Worm (Caenorhabditis elegans) whole organism, L2 larva: ENCODE results near the gene C34E10.10.

Source experiments
- C34F6.9 ChIP-seq: fragments of 150-350 bp; optimal IDR thresholded peaks from 2 replicates; lab custom pipeline; 2014; ENCODE audit warnings: missing biosample characterization, missing genetic modification characterization
- F13H6.1 ChIP-seq: sonication (generic microtip); optimal IDR thresholded peaks from 2 replicates; lab custom pipeline; 2016; ENCODE audit warnings: missing genetic modification characterization, missing compliant biosample characterization
- R02D3.7 ChIP-seq: fragments of 150-350 bp; optimal IDR thresholded peaks from 2 replicates; lab custom pipeline; 2014; ENCODE audit warnings: missing biosample characterization, missing genetic modification characterization
- Y55F3AM.14 ChIP-seq: fragments of 200-800 bp; sonication (Bioruptor generic); optimal IDR thresholded peaks from 2 replicates; lab custom pipeline; 2018; ENCODE audit warnings: mild to moderate bottlenecking, missing genetic modification characterization, missing compliant biosample characterization
- ZK546.5 ChIP-seq: sonication (generic microtip); optimal IDR thresholded peaks from 2 replicates; lab custom pipeline; 2017; ENCODE audit warnings: missing biosample characterization, missing genetic modification characterization
- alr-1 ChIP-seq: fragments of 150-350 bp; optimal IDR thresholded peaks from 2 replicates; lab custom pipeline; 2014; ENCODE audit warnings: missing biosample characterization, missing genetic modification characterization
- aly-2 ChIP-seq: fragments of 150-350 bp; optimal IDR thresholded peaks from 2 replicates; lab custom pipeline; 2014; ENCODE audit warnings: missing biosample characterization, missing genetic modification characterization
- ama-1 ChIP-seq: fragments of 150-350 bp; optimal IDR thresholded peaks from 2 replicates; lab custom pipeline; 2018; ENCODE audit warnings: inconsistent platforms
- blmp-1 ChIP-seq: sonication (generic microtip); optimal IDR thresholded peaks from 2 replicates; lab custom pipeline; 2017; ENCODE audit warnings: missing genetic modification characterization, mild to moderate bottlenecking, missing compliant biosample characterization, antibody characterized with exemption, moderate library complexity; ENCODE audit not compliant: insufficient read depth
- ceh-16 ChIP-seq: fragments of 150-350 bp; optimal IDR thresholded peaks from 2 replicates; lab custom pipeline; 2014; ENCODE audit warnings: missing biosample characterization, missing genetic modification characterization
- ceh-82 ChIP-seq: fragments of 150-350 bp; optimal IDR thresholded peaks from 2 replicates; lab custom pipeline; 2014; ENCODE audit warnings: missing biosample characterization, missing genetic modification characterization
- crh-2 ChIP-seq: sonication (generic microtip); optimal IDR thresholded peaks from 2 replicates; lab custom pipeline; 2017; ENCODE audit warnings: missing biosample characterization, missing genetic modification characterization
- dmd-4 ChIP-seq: sonication (generic microtip); optimal IDR thresholded peaks from 2 replicates; lab custom pipeline; 2017; ENCODE audit warnings: missing biosample characterization, missing genetic modification characterization
- egl-27 ChIP-seq: sonication (generic microtip); optimal IDR thresholded peaks from 3 replicates; lab custom pipeline; 2017; ENCODE audit warnings: missing biosample characterization, missing genetic modification reagents, missing genetic modification characterization
- elt-1 ChIP-seq: fragments of 150-350 bp; optimal IDR thresholded peaks from 2 replicates; lab custom pipeline; 2014; ENCODE audit warnings: missing biosample characterization, missing genetic modification characterization
- elt-3 ChIP-seq: sonication (generic microtip); optimal IDR thresholded peaks from 2 replicates; lab custom pipeline; 2017; ENCODE audit warnings: missing biosample characterization, missing genetic modification characterization
- fos-1 ChIP-seq: fragments of 150-350 bp; optimal IDR thresholded peaks from 2 replicates; lab custom pipeline; 2014; ENCODE audit warnings: missing biosample characterization, missing genetic modification characterization
- gmeb-1 ChIP-seq: fragments of 150-350 bp; optimal IDR thresholded peaks from 2 replicates; lab custom pipeline; 2014; ENCODE audit warnings: missing biosample characterization, missing genetic modification characterization
- lin-11 ChIP-seq: fragments of 150-350 bp; sonication (generic microtip); optimal IDR thresholded peaks from 2 replicates; lab custom pipeline; 2014; ENCODE audit warnings: missing biosample characterization, missing genetic modification characterization, inconsistent platforms, mixed read lengths
- lin-13 ChIP-seq: fragments of 150-350 bp; optimal IDR thresholded peaks from 2 replicates; lab custom pipeline; 2014; ENCODE audit warnings: missing biosample characterization, missing genetic modification reagents, missing genetic modification characterization
- lin-39 ChIP-seq: fragments of 150-350 bp; optimal IDR thresholded peaks from 2 replicates; lab custom pipeline; 2014; ENCODE audit warnings: missing biosample characterization, missing genetic modification reagents, missing genetic modification characterization
- lsy-2 ChIP-seq, 2 experiments: fragments of 150-350 bp in 1 of 2; sonication (generic microtip) in 1 of 2; optimal IDR thresholded peaks; 2 replicates each; lab custom pipeline; 2014 to 2017; ENCODE audit warnings: missing biosample characterization in 2 of 2, missing genetic modification characterization in 2 of 2
- mab-5 ChIP-seq: fragments of 150-350 bp; optimal IDR thresholded peaks from 2 replicates; lab custom pipeline; 2014; ENCODE audit warnings: missing biosample characterization, missing genetic modification characterization
- mbf-1 ChIP-seq: sonication (generic microtip); optimal IDR thresholded peaks from 2 replicates; lab custom pipeline; 2017; ENCODE audit warnings: missing biosample characterization, missing genetic modification characterization
- mdl-1 ChIP-seq, 2 experiments: fragments of 150-350 bp in 1 of 2; sonication (generic microtip) in 1 of 2; optimal IDR thresholded peaks; 2 replicates each; lab custom pipeline; 2017; ENCODE audit warnings: missing biosample characterization in 2 of 2, missing genetic modification characterization in 2 of 2
- nhr-10 ChIP-seq: sonication (generic microtip); optimal IDR thresholded peaks from 2 replicates; lab custom pipeline; 2017; ENCODE audit warnings: missing biosample characterization, missing genetic modification characterization
- nhr-11 ChIP-seq: fragments of 150-350 bp; optimal IDR thresholded peaks from 2 replicates; lab custom pipeline; 2014; ENCODE audit warnings: missing biosample characterization, missing genetic modification characterization
- nhr-12 ChIP-seq: fragments of 150-350 bp; optimal IDR thresholded peaks from 2 replicates; lab custom pipeline; 2014; ENCODE audit warnings: missing biosample characterization, missing genetic modification characterization
- nhr-129 ChIP-seq: fragments of 150-350 bp; optimal IDR thresholded peaks from 2 replicates; lab custom pipeline; 2014; ENCODE audit warnings: missing biosample characterization, missing genetic modification characterization
- nhr-21 ChIP-seq: fragments of 150-350 bp; optimal IDR thresholded peaks from 2 replicates; lab custom pipeline; 2014; ENCODE audit warnings: missing biosample characterization, missing genetic modification characterization
- nhr-23 ChIP-seq: fragments of 150-350 bp; optimal IDR thresholded peaks from 2 replicates; lab custom pipeline; 2014; ENCODE audit warnings: missing biosample characterization, missing genetic modification reagents, missing genetic modification characterization
- nhr-237 ChIP-seq: fragments of 150-350 bp; optimal IDR thresholded peaks from 2 replicates; lab custom pipeline; 2014; ENCODE audit warnings: missing biosample characterization, missing genetic modification characterization
- nhr-25 ChIP-seq: fragments of 150-350 bp; sonication (generic microtip); optimal IDR thresholded peaks from 3 replicates; lab custom pipeline; 2014; ENCODE audit warnings: missing biosample characterization, missing genetic modification characterization
- nhr-6 ChIP-seq: fragments of 150-350 bp; optimal IDR thresholded peaks from 2 replicates; lab custom pipeline; 2014; ENCODE audit warnings: missing biosample characterization, missing genetic modification characterization
- nhr-77 ChIP-seq: fragments of 150-350 bp; optimal IDR thresholded peaks from 2 replicates; lab custom pipeline; 2014; ENCODE audit warnings: missing biosample characterization, missing genetic modification characterization
- peb-1 ChIP-seq: fragments of 150-350 bp; optimal IDR thresholded peaks from 2 replicates; lab custom pipeline; 2014; ENCODE audit warnings: missing biosample characterization, missing genetic modification characterization
- sem-4 ChIP-seq: fragments of 150-350 bp; optimal IDR thresholded peaks from 2 replicates; lab custom pipeline; 2014; ENCODE audit warnings: missing biosample characterization, missing genetic modification reagents, missing genetic modification characterization
- skn-1 ChIP-seq: sonication (generic microtip); optimal IDR thresholded peaks from 2 replicates; lab custom pipeline; 2017; ENCODE audit warnings: missing biosample characterization, missing genetic modification characterization
- sma-3 ChIP-seq: sonication (generic microtip); optimal IDR thresholded peaks from 2 replicates; lab custom pipeline; 2016; ENCODE audit warnings: missing genetic modification reagents, missing genetic modification characterization, missing compliant biosample characterization
- sma-9 ChIP-seq, 2 experiments: fragments of 150-350 bp in 1 of 2; sonication (generic microtip) in 1 of 2; optimal IDR thresholded peaks; 2 replicates each; lab custom pipeline; 2014 to 2016; ENCODE audit warnings: missing genetic modification characterization in 2 of 2, mild to moderate bottlenecking in 1 of 2, missing biosample characterization in 1 of 2, missing compliant biosample characterization in 1 of 2, missing genetic modification reagents in 1 of 2, moderate library complexity in 1 of 2
- snpc-4 ChIP-seq: fragments of 150-350 bp; optimal IDR thresholded peaks from 2 replicates; lab custom pipeline; 2014; ENCODE audit warnings: missing biosample characterization, missing genetic modification characterization
- unc-39 ChIP-seq: fragments of 150-350 bp; optimal IDR thresholded peaks from 2 replicates; lab custom pipeline; 2014; ENCODE audit warnings: missing biosample characterization, missing genetic modification characterization
- unc-55 ChIP-seq: fragments of 150-350 bp; sonication (generic microtip); optimal IDR thresholded peaks from 3 replicates; lab custom pipeline; 2014; ENCODE audit warnings: missing biosample characterization, missing genetic modification reagents, missing genetic modification characterization
- unc-62 ChIP-seq: fragments of 150-350 bp; optimal IDR thresholded peaks from 2 replicates; lab custom pipeline; 2014; ENCODE audit warnings: missing biosample characterization, missing genetic modification reagents, missing genetic modification characterization
- zag-1 ChIP-seq: fragments of 150-350 bp; optimal IDR thresholded peaks from 2 replicates; lab custom pipeline; 2014; ENCODE audit warnings: missing biosample characterization, missing genetic modification characterization
- ztf-1 ChIP-seq: fragments of 200-800 bp; sonication (Bioruptor generic); conservative IDR thresholded peaks from 2 replicates; pipeline ENCODE4 v1.3.6; 2022; ENCODE audit warnings: missing genetic modification characterization, missing compliant biosample characterization
- ztf-11 ChIP-seq: sonication (generic microtip); optimal IDR thresholded peaks from 2 replicates; lab custom pipeline; 2017; ENCODE audit warnings: missing biosample characterization, missing genetic modification characterization
- ztf-4 ChIP-seq: fragments of 150-350 bp; optimal IDR thresholded peaks from 2 replicates; lab custom pipeline; 2014; ENCODE audit warnings: missing biosample characterization, missing genetic modification characterization

C34E10.10 gene

DNA sequence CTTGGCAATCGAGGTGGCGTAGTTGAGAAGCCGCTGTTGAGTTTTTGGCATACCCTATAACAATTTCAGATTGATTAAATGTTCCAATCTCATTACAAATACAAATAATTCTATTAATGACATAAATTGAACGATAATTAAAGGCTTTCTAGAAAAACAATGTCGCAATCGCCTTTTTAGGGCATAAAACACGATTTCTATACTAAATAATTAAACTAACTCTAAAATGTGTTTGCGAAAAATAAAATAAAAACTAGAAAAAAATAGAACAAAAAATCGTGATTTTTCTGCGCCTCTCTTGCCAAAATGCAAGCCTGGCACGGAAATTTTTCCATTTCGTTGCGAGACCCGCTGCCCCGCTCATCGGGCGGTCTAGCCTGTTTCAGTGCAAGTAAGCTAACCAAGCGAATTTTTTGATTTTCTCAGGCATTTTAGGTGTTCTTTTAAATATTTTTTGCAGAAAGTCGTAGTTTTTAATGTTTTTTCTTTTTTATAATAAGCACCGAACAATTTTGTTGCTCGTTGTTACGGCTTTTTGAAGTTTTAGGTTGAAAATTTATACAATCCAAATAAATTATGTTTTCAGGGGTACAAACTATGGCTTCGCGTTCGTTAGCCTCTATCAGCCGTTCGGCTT lies at the start of gene C34E10.10, which contains the start of the genes C34E10.12 and atp-2:
C34E10.10 (minus strand) TSS at position 54 of the 637 bp plus-strand sequence.
C34E10.12 (minus strand) TSS at position 51 of the 637 bp plus-strand sequence.
atp-2 (plus strand) TSS at position 587 of the 637 bp plus-strand sequence.
- peak; percentile 96 for TF ChIP-seq lin-11 (tag; lab: Kevin White, UChicago)
- peak; percentile 92 for TF ChIP-seq lin-13 (GFP tag; lab: Kevin White, UChicago)
- peak; percentile 50 for TF ChIP-seq mab-5 (tag; lab: Kevin White, UChicago)
- peak; percentile 59 for TF ChIP-seq sma-9 (GFP tag; optimal IDR thresholded peaks at IDR 0.05; lab: Kevin White, UChicago)
- TF ChIP-seq sma-9 (tag; optimal IDR thresholded peaks at IDR 0.05; lab: Kevin White, UChicago): no peak
- peak; percentile 65 to 93 for TF ChIP-seq lsy-2 (tag; optimal IDR thresholded peaks at IDR 0.05; lab: Kevin White, UChicago)
- no peak for TF ChIP-seq nhr-23 (tag; lab: Kevin White, UChicago)
- TF ChIP-seq nhr-25 (tag; lab: Kevin White, UChicago): peak; percentile 91
- no peak for TF ChIP-seq nhr-77 (tag; lab: Kevin White, UChicago)
- no peak for TF ChIP-seq R02D3.7 (tag; lab: Kevin White, UChicago)
- no peak for TF ChIP-seq egl-27 (tag; lab: Kevin White, UChicago)
- TF ChIP-seq elt-3 (tag; lab: Kevin White, UChicago): no peak
- peak; percentile 68 for TF ChIP-seq zag-1 (tag; lab: Kevin White, UChicago)
- TF ChIP-seq peb-1: no peak
- TF ChIP-seq sma-3: peak; percentile 89
- TF ChIP-seq F13H6.1: peak; percentile 74
- TF ChIP-seq gmeb-1: peak; percentile 86
- TF ChIP-seq fos-1: peak; percentile 84
- peak; percentile 98 for TF ChIP-seq unc-55 (GFP tag; lab: Kevin White, UChicago)
- TF ChIP-seq mdl-1 (tag; optimal IDR thresholded peaks at IDR 0.05; lab: Kevin White, UChicago): peak in 1 of 2 experiments; percentile 56
- no peak for TF ChIP-seq ztf-1 (GFP tag; lab: Robert Waterston, UW)
- peak; percentile 86 for TF ChIP-seq nhr-129 (tag; lab: Kevin White, UChicago)
- TF ChIP-seq elt-1 (tag; lab: Kevin White, UChicago): no peak
- TF ChIP-seq nhr-21: peak; percentile 62
- no peak for TF ChIP-seq unc-39 (tag; lab: Kevin White, UChicago)
- no peak for TF ChIP-seq ztf-11
- TF ChIP-seq dmd-4 (tag; lab: Kevin White, UChicago): no peak
- no peak for TF ChIP-seq nhr-237 (tag; lab: Kevin White, UChicago)
- TF ChIP-seq snpc-4 (tag; lab: Kevin White, UChicago): peak; percentile 60
- no peak for TF ChIP-seq lin-39
- TF ChIP-seq C34F6.9 (tag; lab: Kevin White, UChicago): peak; percentile 91
- TF ChIP-seq aly-2 (tag; lab: Kevin White, UChicago): no peak
- peak; percentile 74 for TF ChIP-seq ama-1
- peak; percentile 35 for TF ChIP-seq ceh-82 (tag; lab: Kevin White, UChicago)
- TF ChIP-seq ztf-4: peak; percentile 74
- TF ChIP-seq sem-4 (tag; lab: Kevin White, UChicago): peak; percentile 68
- peak; percentile 60 for TF ChIP-seq nhr-6 (tag; lab: Kevin White, UChicago)
- no peak for TF ChIP-seq nhr-11 (tag; lab: Kevin White, UChicago)
- TF ChIP-seq ZK546.5 (tag; lab: Kevin White, UChicago): peak; percentile 3
- no peak for TF ChIP-seq nhr-10 (tag; lab: Kevin White, UChicago)
- no peak for TF ChIP-seq mbf-1 (tag; lab: Kevin White, UChicago)
- peak; percentile 36 for TF ChIP-seq blmp-1
- TF ChIP-seq skn-1: peak; percentile 49
- peak; percentile 93 for TF ChIP-seq crh-2 (tag; lab: Kevin White, UChicago)
- no peak for TF ChIP-seq unc-62 (GFP tag; lab: Kevin White, UChicago)
- no peak for TF ChIP-seq nhr-12 (tag; lab: Kevin White, UChicago)
- TF ChIP-seq Y55F3AM.14 (GFP tag; lab: Kevin White, UChicago): no peak
- peak; percentile 50 for TF ChIP-seq ceh-16 (tag; lab: Kevin White, UChicago)
- TF ChIP-seq alr-1 (tag; lab: Kevin White, UChicago): no peak
